Worm (Caenorhabditis elegans): ENCODE results near the gene H03A11.2.

DNA sequence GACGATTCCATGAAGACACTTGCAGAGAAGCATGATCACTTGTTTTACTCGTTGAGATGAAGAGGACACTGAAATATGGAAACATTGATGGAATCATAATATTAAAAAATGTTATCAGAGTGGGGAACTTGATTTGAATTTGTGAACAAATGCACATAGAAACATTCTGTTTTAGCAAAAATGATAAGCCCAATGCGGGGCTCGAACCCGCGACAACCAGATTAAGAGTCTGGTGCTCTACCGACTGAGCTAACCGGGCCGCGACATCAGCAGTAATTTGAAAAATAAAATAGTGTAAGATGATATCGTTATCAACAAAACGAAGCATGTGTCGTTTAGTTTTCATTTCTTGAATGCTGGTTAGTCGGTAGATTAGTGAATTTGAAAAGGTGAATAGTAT, 10.7 kb upstream of the H03A11.2 start:
- no peak for TF ChIP-seq pqm-1 (tag; optimal IDR thresholded peaks at IDR 0.05)
- TF ChIP-seq ztf-11 (tag; optimal IDR thresholded peaks at IDR 0.05), result no peak
- no peak for TF ChIP-seq nhr-25 (tag; optimal IDR thresholded peaks at IDR 0.05)
- TF ChIP-seq elt-1 (tag; optimal IDR thresholded peaks at IDR 0.05), result no peak
